Worm (Caenorhabditis elegans): ENCODE results near the gene pcca-1.
"Not testable (repeated sequence)": the region's sequence is repeated elsewhere in the genome, so short reads cannot be mapped to it uniquely, and the experiment has no call there.

The pcca-1 gene

DNA sequence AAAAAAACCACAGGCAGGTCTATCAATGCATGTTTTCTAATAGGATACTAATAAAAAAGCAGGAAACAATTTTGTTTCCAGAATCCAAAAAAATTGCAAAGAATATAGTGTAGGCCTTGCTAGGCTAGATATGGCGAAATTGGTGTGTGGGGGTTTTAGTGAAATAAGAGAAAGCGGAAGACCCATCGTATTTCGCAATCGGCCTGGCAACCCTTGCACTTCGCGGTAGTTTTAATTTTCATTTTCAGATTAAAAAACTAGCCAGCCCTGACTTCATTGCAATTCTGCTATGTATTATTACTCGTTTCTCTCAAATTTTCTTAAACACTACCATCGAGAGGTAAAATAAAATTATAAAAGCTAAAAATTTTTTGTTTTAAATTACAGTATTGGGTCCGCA, 14.1 kb upstream of the pcca-1 start:
- TF ChIP-seq nhr-43 (tag; optimal IDR thresholded peaks at IDR 0.05; ENCODE audit: poor library complexity, severe bottlenecking) (no peak), ZK546.5 (tag; optimal IDR thresholded peaks at IDR 0.05) (no peak), ceh-28 (tag; optimal IDR thresholded peaks at IDR 0.05) (no peak), nhr-11 (tag; optimal IDR thresholded peaks at IDR 0.05) (no peak), mml-1 (tag; optimal IDR thresholded peaks at IDR 0.05) (no peak), ceh-9 (tag; optimal IDR thresholded peaks at IDR 0.05) (no peak), nhr-77 (tag; optimal IDR thresholded peaks at IDR 0.05) (no peak), unc-62 (GFP tag; optimal IDR thresholded peaks at IDR 0.05) (no peak), nhr-28 (tag; optimal IDR thresholded peaks at IDR 0.05) (no peak), nhr-23 (tag; optimal IDR thresholded peaks at IDR 0.05) (no peak), nhr-237 (tag; optimal IDR thresholded peaks at IDR 0.05) (no peak), pqm-1 (tag; optimal IDR thresholded peaks at IDR 0.05) (no peak), elt-2 (tag; optimal IDR thresholded peaks at IDR 0.05) (no peak), fkh-10 (GFP tag; optimal IDR thresholded peaks at IDR 0.05) (no peak)

DNA sequence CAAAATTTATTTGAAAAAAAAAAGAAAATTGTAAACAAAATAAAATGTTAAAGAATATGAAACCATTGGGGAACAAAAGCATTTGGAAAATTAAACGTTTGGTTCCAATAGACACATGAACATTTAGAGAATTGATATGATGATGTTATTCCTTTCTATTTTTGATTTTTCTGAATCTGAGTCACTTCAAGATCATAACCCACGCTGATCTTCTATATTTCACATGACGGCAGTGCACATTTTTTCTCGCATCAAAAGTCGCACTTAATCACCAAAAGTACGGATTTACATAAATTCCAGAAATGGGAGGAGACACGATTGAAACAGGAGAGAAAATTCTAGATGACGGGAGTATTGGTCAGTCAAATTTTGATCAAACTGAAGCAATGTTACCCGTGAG, 11.9 kb upstream of the pcca-1 start, which contains the start of gene F27D9.2:
F27D9.2 (plus strand) TSS at position 301 of the 400 bp plus-strand sequence.
- TF ChIP-seq lsy-12 (tag; optimal IDR thresholded peaks at IDR 0.05), result no peak

DNA sequence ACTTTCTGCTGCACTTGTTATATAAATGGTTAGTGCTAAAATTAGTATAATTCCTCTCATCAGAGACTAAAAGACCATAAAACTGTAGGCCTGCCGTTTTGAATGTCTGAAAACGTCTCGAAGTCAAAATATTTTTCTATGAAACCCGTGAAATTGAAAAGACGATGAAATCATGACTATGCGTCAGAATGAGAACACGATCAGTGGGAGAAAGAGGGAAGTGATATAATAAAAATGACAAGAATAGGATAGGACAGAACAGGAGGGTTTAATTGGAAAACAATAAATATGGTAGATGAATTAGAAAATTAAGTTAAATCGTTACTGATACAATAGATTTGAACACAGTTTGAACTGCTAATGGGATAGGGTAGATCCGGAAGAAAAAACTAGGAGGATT, 9.9 kb upstream of the pcca-1 start, which contains the start of gene F27D9.7:
F27D9.7 (minus strand) TSS at position 101 of the 400 bp plus-strand sequence.
- TF ChIP-seq ceh-9 (tag; optimal IDR thresholded peaks at IDR 0.05) (no peak), ZK546.5 (tag; optimal IDR thresholded peaks at IDR 0.05) (no peak), nfya-1 (tag; optimal IDR thresholded peaks at IDR 0.05; ENCODE audit: insufficient read depth) (no peak), fkh-10 (GFP tag; optimal IDR thresholded peaks at IDR 0.05) (no peak), R02D3.7 (tag; optimal IDR thresholded peaks at IDR 0.05) (no peak), pqm-1 (tag; optimal IDR thresholded peaks at IDR 0.05) (no peak), daf-12 (tag; optimal IDR thresholded peaks at IDR 0.05) (no peak), egl-5 (tag; optimal IDR thresholded peaks at IDR 0.05) (no peak), nhr-77 (tag; optimal IDR thresholded peaks at IDR 0.05) (no peak), ztf-4 (tag; optimal IDR thresholded peaks at IDR 0.05) (no peak), jun-1 (tag; optimal IDR thresholded peaks at IDR 0.05) (no peak)

DNA sequence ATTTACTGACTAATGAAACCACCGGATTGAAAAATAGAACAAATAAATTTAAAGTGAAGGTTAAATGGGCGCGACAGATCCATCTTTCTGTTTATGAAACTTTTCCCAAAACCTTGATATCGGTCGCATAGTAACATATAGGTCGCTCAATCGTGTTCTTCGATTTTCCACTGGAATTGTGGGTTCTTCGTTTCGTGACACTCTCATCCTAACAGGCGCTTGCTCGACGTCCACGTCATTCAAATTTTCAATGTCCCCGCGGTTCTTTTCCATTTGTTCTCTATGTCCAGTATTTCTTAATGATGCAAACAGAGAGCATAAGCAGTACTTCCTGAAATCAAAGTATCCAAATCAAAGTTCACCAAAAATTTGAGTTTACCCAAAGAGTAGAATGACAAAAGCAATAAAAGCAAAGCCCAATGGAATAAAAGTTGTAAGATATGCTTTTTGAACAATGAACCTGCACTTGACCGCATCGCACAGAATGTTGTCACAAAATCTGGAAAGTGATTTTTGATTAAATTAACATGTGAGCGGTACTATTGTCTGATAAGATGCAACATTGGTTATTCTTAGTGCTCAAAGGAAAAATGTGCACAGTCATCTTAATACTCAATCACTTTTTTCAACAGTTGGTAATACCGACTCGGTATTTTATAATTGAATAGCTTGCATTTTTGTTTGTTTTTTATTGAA, 6.8 kb upstream of the pcca-1 start, which contains the start of gene F27D9.13:
F27D9.13 (minus strand) TSS at position 51 of the 696 bp plus-strand sequence.
- TF ChIP-seq ceh-28 (tag; optimal IDR thresholded peaks at IDR 0.05) (no peak), aly-2 (tag; optimal IDR thresholded peaks at IDR 0.05) (no peak), lin-39 (tag; optimal IDR thresholded peaks at IDR 0.05) (no peak), elt-3 (tag; optimal IDR thresholded peaks at IDR 0.05) (no peak), pqm-1 (tag; optimal IDR thresholded peaks at IDR 0.05) (peak; percentile 67), daf-12 (tag; optimal IDR thresholded peaks at IDR 0.05) (no peak), unc-62 (GFP tag; optimal IDR thresholded peaks at IDR 0.05) (no peak), elt-2 (tag; optimal IDR thresholded peaks at IDR 0.05) (peak; percentile 57), snpc-4 (tag; optimal IDR thresholded peaks at IDR 0.05) (no peak), ztf-4 (tag; optimal IDR thresholded peaks at IDR 0.05) (no peak), nhr-28 (tag; optimal IDR thresholded peaks at IDR 0.05) (no peak), nfya-1 (tag; optimal IDR thresholded peaks at IDR 0.05; ENCODE audit: insufficient read depth) (no peak)

DNA sequence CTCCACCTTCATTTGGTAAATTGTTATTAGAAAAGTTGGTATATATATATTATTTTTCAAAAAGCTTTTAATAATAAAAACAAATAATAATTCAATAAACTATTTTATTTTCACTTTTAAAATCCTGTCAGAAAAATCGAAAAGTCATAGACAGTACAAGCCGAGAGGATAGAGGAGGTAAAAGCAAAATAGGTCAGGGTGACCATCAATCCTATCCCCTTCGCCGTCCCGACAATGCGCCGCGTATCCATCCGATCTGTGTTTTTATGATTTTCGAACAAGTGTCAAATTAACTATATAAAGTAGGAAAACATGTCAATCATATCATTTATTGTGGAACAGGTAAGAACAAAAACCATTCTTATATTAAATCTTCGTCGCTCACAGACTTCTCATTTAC, 4.6 kb upstream of the pcca-1 start:
- TF ChIP-seq nhr-23 (tag; optimal IDR thresholded peaks at IDR 0.05), result peak; percentile 62
- no peak for TF ChIP-seq elt-2 (tag; optimal IDR thresholded peaks at IDR 0.05)
- TF ChIP-seq fkh-2 (tag; optimal IDR thresholded peaks at IDR 0.05), result no peak
- no peak for TF ChIP-seq nhr-77 (tag; optimal IDR thresholded peaks at IDR 0.05)

DNA sequence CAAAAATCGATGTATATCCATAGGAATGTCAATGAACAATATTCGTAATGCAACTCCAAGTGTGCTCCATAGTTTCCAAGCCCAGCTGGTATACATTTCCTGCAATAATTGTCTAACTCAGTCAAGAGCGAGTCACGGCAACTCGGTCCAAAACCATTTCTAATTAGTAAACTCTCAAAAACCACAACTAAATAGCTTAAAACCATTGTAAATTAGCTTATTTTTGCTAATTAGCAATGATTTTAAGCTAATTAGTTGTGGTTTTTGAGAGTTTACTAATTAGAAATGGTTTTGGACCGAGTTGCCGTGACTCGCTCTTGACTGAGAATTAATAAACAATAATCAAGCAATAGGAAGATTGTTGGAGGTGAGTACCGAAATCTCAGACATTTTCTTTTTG, 4.0 kb upstream of the pcca-1 start, which contains the start of gene dhs-29:
dhs-29 (minus strand) TSS at position 101 of the 400 bp plus-strand sequence.
- not testable (repeated sequence) for TF ChIP-seq unc-62 (GFP tag; optimal IDR thresholded peaks at IDR 0.05); elt-1 (tag; optimal IDR thresholded peaks at IDR 0.05); fkh-10 (GFP tag; optimal IDR thresholded peaks at IDR 0.05)

DNA sequence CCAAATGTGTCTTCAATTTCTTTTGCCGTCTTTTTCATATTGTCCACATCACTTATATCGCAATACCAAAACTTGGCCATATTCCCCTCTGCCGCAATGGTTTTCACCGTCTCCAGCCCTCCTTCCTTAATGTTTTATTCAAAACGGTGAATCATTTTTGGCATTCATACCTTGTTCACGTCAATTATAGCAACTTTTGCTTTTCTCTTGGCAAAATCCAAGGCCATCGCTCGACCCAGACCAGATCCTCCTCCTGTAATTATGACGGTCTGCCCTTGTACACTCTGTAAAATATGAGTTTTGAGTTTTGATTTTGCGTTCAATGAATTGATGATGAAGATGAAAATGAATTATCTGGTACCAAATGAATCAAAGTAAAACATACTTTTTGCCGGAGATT, 3.6 kb upstream of the pcca-1 start:
- peak; percentile 64 for TF ChIP-seq nhr-25 (tag; optimal IDR thresholded peaks at IDR 0.05)
- TF ChIP-seq nhr-67 (tag; optimal IDR thresholded peaks at IDR 0.05), result no peak

Data from whole organism, L3 larva.